Fruit fly (Drosophila melanogaster) whole organism, embryonic: ENCODE results near the gene CG10550.
A peak's percentile ranks its signal among the peaks of the same experiment; 100 is the strongest.

Experiments used
- Adf1 ChIP-seq: fragments of 200-800 bp; sonication (Bioruptor generic); IDR thresholded peaks from 2 replicates; pipeline ENCODE4 v1.3.6; 2022; ENCODE audit warnings: missing biosample characterization, missing genetic modification characterization
- Antp ChIP-seq: fragments of 200-800 bp; sonication (Bioruptor generic); optimal IDR thresholded peaks from 3 replicates; lab custom pipeline; 2016; ENCODE audit warnings: missing biosample characterization, missing genetic modification characterization
- CG10366 ChIP-seq: fragments of 200-800 bp; sonication (Bioruptor generic); IDR thresholded peaks from 2 replicates; pipeline ENCODE4 v1.3.6; 2022; ENCODE audit warnings: missing biosample characterization, missing genetic modification characterization
- CG10565 ChIP-seq: fragments of 200-800 bp; sonication (Bioruptor generic); optimal IDR thresholded peaks from 3 replicates; lab custom pipeline; 2016; ENCODE audit warnings: missing biosample characterization, mild to moderate bottlenecking, missing genetic modification characterization
- CG11723 ChIP-seq: fragments of 200-800 bp; sonication (Bioruptor generic); optimal IDR thresholded peaks from 2 replicates; lab custom pipeline; 2017; ENCODE audit warnings: missing biosample characterization, mild to moderate bottlenecking, missing genetic modification characterization
- CG12299 ChIP-seq: fragments of 200-800 bp; sonication (Bioruptor generic); optimal IDR thresholded peaks from 2 replicates; lab custom pipeline; 2018; ENCODE audit warnings: missing biosample characterization, mild to moderate bottlenecking, missing genetic modification characterization
- CG14441 ChIP-seq: fragments of 200-800 bp; sonication (Bioruptor generic); IDR thresholded peaks from 2 replicates; pipeline ENCODE4 v1.3.6; 2022; ENCODE audit warnings: missing biosample characterization, missing genetic modification characterization
- CG14860 ChIP-seq: fragments of 200-800 bp; sonication (Bioruptor generic); IDR thresholded peaks from 3 replicates; pipeline ENCODE4 v1.3.6; 2022; ENCODE audit warnings: missing biosample characterization, missing genetic modification characterization; ENCODE audit not compliant: partially characterized antibody
- CG14965 ChIP-seq: fragments of 200-800 bp; sonication (Bioruptor generic); optimal IDR thresholded peaks from 2 replicates; lab custom pipeline; 2016; ENCODE audit warnings: missing biosample characterization, missing genetic modification characterization, borderline replicate concordance
- CG17328 ChIP-seq: fragments of 200-800 bp; sonication (Bioruptor generic); IDR thresholded peaks from 2 replicates; pipeline ENCODE4 v1.3.6; 2022; ENCODE audit warnings: missing biosample characterization, missing genetic modification characterization
- CG18262 ChIP-seq: fragments of 200-800 bp; optimal IDR thresholded peaks from 3 replicates; lab custom pipeline; 2019; ENCODE audit warnings: missing biosample characterization, mild to moderate bottlenecking, missing genetic modification characterization, moderate library complexity
- CG3838 ChIP-seq: fragments of 200-800 bp; sonication (Bioruptor generic); optimal IDR thresholded peaks from 3 replicates; lab custom pipeline; 2016; ENCODE audit warnings: missing biosample characterization, missing genetic modification characterization
- CG5180 ChIP-seq: fragments of 200-800 bp; sonication (Bioruptor generic); optimal IDR thresholded peaks from 3 replicates; lab custom pipeline; 2017; ENCODE audit warnings: missing biosample characterization, missing genetic modification characterization, mild to moderate bottlenecking, moderate library complexity, missing genetic modification reagents
- CG5245 ChIP-seq: fragments of 200-800 bp; sonication (Bioruptor generic); optimal IDR thresholded peaks from 3 replicates; lab custom pipeline; 2016; ENCODE audit warnings: missing biosample characterization, missing genetic modification characterization
- CG6683 ChIP-seq: fragments of 200-800 bp; sonication (Bioruptor generic); optimal IDR thresholded peaks from 2 replicates; lab custom pipeline; 2017; ENCODE audit warnings: missing biosample characterization, mild to moderate bottlenecking, missing genetic modification characterization, missing genetic modification reagents
- CG7556 ChIP-seq: fragments of 200-800 bp; sonication (Bioruptor generic); optimal IDR thresholded peaks from 2 replicates; lab custom pipeline; 2017; ENCODE audit warnings: missing biosample characterization, mild to moderate bottlenecking, missing genetic modification characterization
- CG8359 ChIP-seq: fragments of 200-800 bp; sonication (Bioruptor generic); optimal IDR thresholded peaks from 2 replicates; lab custom pipeline; 2017; ENCODE audit warnings: missing biosample characterization, mild to moderate bottlenecking, missing genetic modification characterization, borderline replicate concordance
- CG9437 ChIP-seq: fragments of 200-800 bp; sonication (Bioruptor generic); optimal IDR thresholded peaks from 2 replicates; lab custom pipeline; 2018; ENCODE audit warnings: missing biosample characterization, mild to moderate bottlenecking, missing genetic modification characterization
- CG9609 ChIP-seq: fragments of 200-800 bp; sonication (Bioruptor generic); optimal IDR thresholded peaks from 3 replicates; lab custom pipeline; 2016; ENCODE audit warnings: missing biosample characterization, missing genetic modification characterization
- CG9932 ChIP-seq: fragments of 200-800 bp; sonication (Bioruptor generic); IDR thresholded peaks from 2 replicates; pipeline ENCODE4 v1.3.6; 2022; ENCODE audit warnings: missing biosample characterization, missing genetic modification characterization
- Dek ChIP-seq: fragments of 200-800 bp; sonication (Bioruptor generic); optimal IDR thresholded peaks from 3 replicates; lab custom pipeline; 2019; ENCODE audit warnings: missing biosample characterization, mild to moderate bottlenecking, missing genetic modification characterization, moderate library complexity
- Dip3 ChIP-seq: fragments of 200-800 bp; sonication (Bioruptor generic); optimal IDR thresholded peaks from 3 replicates; lab custom pipeline; 2016; ENCODE audit warnings: missing biosample characterization, missing genetic modification characterization
- Ets65A ChIP-seq: fragments of 200-800 bp; sonication (Bioruptor generic); peaks from one replicate; lab custom pipeline; 2016; ENCODE audit warnings: missing biosample characterization, missing genetic modification characterization
- HLH4C ChIP-seq: fragments of 200-800 bp; sonication (Bioruptor generic); IDR thresholded peaks from 3 replicates; pipeline ENCODE4 v1.3.6; 2022; ENCODE audit warnings: missing biosample characterization, missing genetic modification characterization; ENCODE audit not compliant: partially characterized antibody
- Hey ChIP-seq: fragments of 200-800 bp; sonication (Bioruptor generic); optimal IDR thresholded peaks from 3 replicates; lab custom pipeline; 2018; ENCODE audit warnings: missing biosample characterization, mild to moderate bottlenecking, missing genetic modification characterization
- Oli ChIP-seq: fragments of 200-800 bp; sonication (Bioruptor generic); optimal IDR thresholded peaks from 2 replicates; lab custom pipeline; 2018; ENCODE audit warnings: missing biosample characterization, mild to moderate bottlenecking, missing genetic modification characterization, moderate library complexity
- PHDP ChIP-seq: fragments of 200-800 bp; sonication (Bioruptor generic); optimal IDR thresholded peaks from 3 replicates; lab custom pipeline; 2018; ENCODE audit warnings: missing biosample characterization, mild to moderate bottlenecking, missing genetic modification characterization, moderate library complexity
- Poxn ChIP-seq: fragments of 200-800 bp; sonication (Bioruptor generic); IDR thresholded peaks from 2 replicates; pipeline ENCODE4 v1.3.6; 2022; ENCODE audit warnings: missing biosample characterization, missing genetic modification characterization
- Sox100B ChIP-seq: fragments of 200-800 bp; sonication (Bioruptor generic); optimal IDR thresholded peaks from 3 replicates; lab custom pipeline; 2018; ENCODE audit warnings: missing biosample characterization, mild to moderate bottlenecking, missing genetic modification characterization
- Ssrp ChIP-seq: fragments of 200-800 bp; sonication (Bioruptor generic); optimal IDR thresholded peaks from 2 replicates; lab custom pipeline; 2018; ENCODE audit warnings: missing biosample characterization, mild to moderate bottlenecking, missing genetic modification characterization, moderate library complexity
- bbx ChIP-seq: fragments of 200-800 bp; sonication (Bioruptor generic); IDR thresholded peaks from 2 replicates; pipeline ENCODE4 v1.3.6; 2022; ENCODE audit warnings: missing biosample characterization, missing genetic modification characterization; ENCODE audit not compliant: partially characterized antibody
- br ChIP-seq: fragments of >200 bp; optimal IDR thresholded peaks from 2 replicates; lab custom pipeline; 2017
- cas ChIP-seq: fragments of 200-800 bp; sonication (Bioruptor generic); IDR thresholded peaks from 2 replicates; pipeline ENCODE4 v1.3.6; 2022; ENCODE audit warnings: missing biosample characterization, missing genetic modification characterization
- chif ChIP-seq, 2 experiments: fragments of 200-800 bp; sonication (Bioruptor generic); optimal IDR thresholded peaks; 3 replicates each; lab custom pipeline; 2016; ENCODE audit warnings: missing biosample characterization in 2 of 2, missing genetic modification characterization in 2 of 2
- corto ChIP-seq: fragments of 200-800 bp; sonication (Bioruptor generic); optimal IDR thresholded peaks from 2 replicates; lab custom pipeline; 2016; ENCODE audit warnings: missing biosample characterization, mild to moderate bottlenecking, missing genetic modification characterization, moderate library complexity
- dm ChIP-seq: fragments of 200-800 bp; sonication (Bioruptor generic); optimal IDR thresholded peaks from 3 replicates; lab custom pipeline; 2016; ENCODE audit warnings: missing biosample characterization, missing genetic modification characterization
- fd3F ChIP-seq: fragments of 200-800 bp; sonication (Bioruptor generic); optimal IDR thresholded peaks from 2 replicates; lab custom pipeline; 2018; ENCODE audit warnings: missing biosample characterization, mild to moderate bottlenecking, missing genetic modification characterization, moderate library complexity
- gro ChIP-seq: fragments of 200-800 bp; sonication (Bioruptor generic); optimal IDR thresholded peaks from 2 replicates; lab custom pipeline; 2016; ENCODE audit warnings: missing biosample characterization, missing genetic modification characterization
- nmo ChIP-seq: fragments of 200-800 bp; sonication (Bioruptor generic); optimal IDR thresholded peaks from 2 replicates; lab custom pipeline; 2018; ENCODE audit warnings: missing biosample characterization, mild to moderate bottlenecking, missing genetic modification characterization, moderate library complexity
- nom ChIP-seq: fragments of 200-800 bp; sonication (Bioruptor generic); optimal IDR thresholded peaks from 2 replicates; lab custom pipeline; 2017; ENCODE audit warnings: missing biosample characterization, missing genetic modification characterization, mild to moderate bottlenecking, moderate library complexity, missing genetic modification reagents
- pfk ChIP-seq: fragments of 200-800 bp; sonication (Bioruptor generic); optimal IDR thresholded peaks from 2 replicates; lab custom pipeline; 2018; ENCODE audit warnings: missing biosample characterization, mild to moderate bottlenecking, missing genetic modification characterization, moderate library complexity
- prd ChIP-seq, 3 experiments: fragments of >200 bp in 2 of 3; fragments of 200-800 bp in 1 of 3; sonication (Bioruptor generic) in 1 of 3; optimal IDR thresholded peaks in 2 of 3; IDR thresholded peaks in 1 of 3; 2 replicates in 2 of 3; 3 replicates in 1 of 3; pipeline versions ENCODE4 v1.3.6 to Lab custom; 2017 to 2022; ENCODE audit warnings: missing biosample characterization in 1 of 3, missing genetic modification characterization in 1 of 3
- sens ChIP-seq: fragments of 200-800 bp; sonication (Bioruptor generic); peaks from one replicate; lab custom pipeline; 2016; ENCODE audit warnings: missing biosample characterization, missing genetic modification characterization
- sens-2 ChIP-seq: fragments of 200-800 bp; sonication (Bioruptor generic); IDR thresholded peaks from 2 replicates; pipeline ENCODE4 v1.3.6; 2022; ENCODE audit warnings: missing biosample characterization, missing genetic modification characterization
- seq ChIP-seq: fragments of 200-800 bp; sonication (Bioruptor generic); IDR thresholded peaks from 2 replicates; pipeline ENCODE4 v1.3.6; 2022; ENCODE audit warnings: missing biosample characterization, missing genetic modification characterization
- sisA ChIP-seq: fragments of 200-800 bp; sonication (Bioruptor generic); IDR thresholded peaks from 2 replicates; pipeline ENCODE4 v1.3.6; 2022; ENCODE audit warnings: missing biosample characterization, missing genetic modification characterization
- slbo ChIP-seq: fragments of 200-800 bp; sonication (Bioruptor generic); IDR thresholded peaks from 2 replicates; pipeline ENCODE4 v1.3.6; 2022; ENCODE audit warnings: missing biosample characterization, missing genetic modification characterization
- tgo ChIP-seq: fragments of 200-800 bp; sonication (Bioruptor generic); IDR thresholded peaks from 3 replicates; pipeline ENCODE4 v1.3.6; 2022; ENCODE audit warnings: missing biosample characterization, missing genetic modification characterization
- vnd ChIP-seq: fragments of 200-800 bp; sonication (Bioruptor generic); IDR thresholded peaks from 3 replicates; pipeline ENCODE4 v1.3.6; 2022; ENCODE audit warnings: missing biosample characterization, missing genetic modification characterization; ENCODE audit not compliant: partially characterized antibody
- wek ChIP-seq: fragments of 200-800 bp; sonication (Bioruptor generic); optimal IDR thresholded peaks from 3 replicates; lab custom pipeline; 2018; ENCODE audit warnings: missing biosample characterization, mild to moderate bottlenecking, missing genetic modification characterization, moderate library complexity

Gene CG10550

dm6 chr3R:25262322-25262761, 45.8 kb downstream of the CG10550 start, which contains the start of the genes Kdsr and CG11858 (continued):
- TF ChIP-seq br (no peak), prd (optimal IDR thresholded peaks at IDR 0.05; lab: Kevin White, UChicago) (no peak), prd (GFP tag; IDR thresholded peaks at IDR 0.05; lab: Robert Waterston, UW) (peak; percentile 85), CG9609 (GFP tag; lab: Kevin White, UChicago) (peak; percentile 26), CG5180 (no peak), Hey (tag; lab: Kevin White, UChicago) (no peak), Sox100B (GFP tag; lab: Kevin White, UChicago) (no peak), CG10565 (GFP tag; lab: Kevin White, UChicago) (no peak), dm (GFP tag; lab: Kevin White, UChicago) (peak; percentile 74), PHDP (tag; lab: Kevin White, UChicago) (peak; percentile 75), tgo (peak; percentile 77), CG7556 (GFP tag; lab: Kevin White, UChicago) (no peak), slbo (GFP tag; lab: Robert Waterston, UW) (peak; percentile 81), CG12299 (tag; lab: Kevin White, UChicago) (peak; percentile 49), CG14965 (GFP tag; lab: Kevin White, UChicago) (no peak), CG6683 (GFP tag; lab: Kevin White, UChicago) (peak; percentile 32), Dip3 (peak; percentile 50), sens-2 (GFP tag; lab: Robert Waterston, UW) (no peak), Oli (tag; lab: Kevin White, UChicago) (peak; percentile 46), CG17328 (GFP tag; lab: Robert Waterston, UW) (peak; percentile 65), nom (GFP tag; lab: Kevin White, UChicago) (no peak), CG9437 (GFP tag; lab: Kevin White, UChicago) (peak; percentile 11), wek (GFP tag; lab: Kevin White, UChicago) (peak; percentile 25), chif (GFP tag; optimal IDR thresholded peaks at IDR 0.05; lab: Kevin White, UChicago) (peak; percentile 49 to 56), sens (peak; percentile 91), corto (GFP tag; lab: Kevin White, UChicago) (no peak), Dek (tag; lab: Kevin White, UChicago) (peak; percentile 52), HLH4C (GFP tag; lab: Robert Waterston, UW) (no peak), Poxn (no peak), gro (peak; percentile 58), CG11723 (GFP tag; lab: Kevin White, UChicago) (no peak), CG3838 (GFP tag; lab: Kevin White, UChicago) (peak; percentile 42), CG10366 (GFP tag; lab: Robert Waterston, UW) (peak; percentile 52), sisA (peak; percentile 68), nmo (GFP tag; lab: Kevin White, UChicago) (peak; percentile 75), CG9932 (GFP tag; lab: Robert Waterston, UW) (peak; percentile 80), CG14441 (GFP tag; lab: Robert Waterston, UW) (peak; percentile 72), cas (GFP tag; lab: Robert Waterston, UW) (peak; percentile 52; the same call in 1 of the 2 replicates), CG8359 (GFP tag; lab: Kevin White, UChicago) (peak; percentile 16), Ssrp (tag; lab: Kevin White, UChicago) (peak; percentile 57), CG14860 (no peak), seq (GFP tag; lab: Robert Waterston, UW) (peak; percentile 55; the same call in 1 of the 2 replicates), CG18262 (tag; lab: Kevin White, UChicago) (peak; percentile 62), CG5245 (GFP tag; lab: Kevin White, UChicago) (peak; percentile 24), Adf1 (peak; percentile 54), Ets65A (GFP tag; lab: Kevin White, UChicago) (peak; percentile 94), fd3F (GFP tag; lab: Kevin White, UChicago) (peak; percentile 47), bbx (no peak), pfk (GFP tag; lab: Kevin White, UChicago) (no peak), vnd (GFP tag; lab: Robert Waterston, UW) (0 out of 3 replicates have a peak, but pooled peaks have one; percentile 23), Antp (GFP tag; lab: Kevin White, UChicago) (peak; percentile 28)
